Fruit fly (Drosophila melanogaster) whole organism, embryonic: ENCODE results near the gene CG3841.

Experiments used
- Abd-B ChIP-seq: fragments of 200-800 bp; sonication (Bioruptor generic); optimal IDR thresholded peaks from 2 replicates; lab custom pipeline; 2018; ENCODE audit warnings: missing biosample characterization, mild to moderate bottlenecking, missing genetic modification characterization, moderate library complexity
- Bgb ChIP-seq: fragments of 200-800 bp; sonication (Bioruptor generic); IDR thresholded peaks from 2 replicates; pipeline ENCODE4 v1.3.6; 2022; ENCODE audit warnings: missing biosample characterization, missing genetic modification characterization; ENCODE audit not compliant: partially characterized antibody
- CG13287 ChIP-seq: fragments of 200-800 bp; sonication (Bioruptor generic); IDR thresholded peaks from 2 replicates; pipeline ENCODE4 v1.3.6; 2022; ENCODE audit warnings: missing biosample characterization, missing genetic modification characterization; ENCODE audit not compliant: partially characterized antibody
- CG18599 ChIP-seq: fragments of 200-800 bp; sonication (Bioruptor generic); optimal IDR thresholded peaks from 3 replicates; lab custom pipeline; 2017; ENCODE audit warnings: missing biosample characterization, missing genetic modification characterization, mild to moderate bottlenecking, moderate library complexity, missing genetic modification reagents
- CG8290 ChIP-seq, 3 experiments: fragments of 200-800 bp; sonication (Bioruptor generic); optimal IDR thresholded peaks; 2 replicates each; lab custom pipeline; 2016 to 2019; ENCODE audit warnings: missing biosample characterization in 3 of 3, missing genetic modification characterization in 3 of 3, mild to moderate bottlenecking in 2 of 3, moderate library complexity in 1 of 3
- CG8478 ChIP-seq: fragments of >200 bp; optimal IDR thresholded peaks from 2 replicates; lab custom pipeline; 2018
- Dip2 ChIP-seq: fragments of 200-800 bp; sonication (Bioruptor generic); IDR thresholded peaks from 2 replicates; pipeline ENCODE4 v1.3.6; 2022; ENCODE audit warnings: missing biosample characterization, missing genetic modification characterization
- Gug ChIP-seq: fragments of 200-800 bp; sonication (Bioruptor generic); IDR thresholded peaks from 4 replicates; pipeline ENCODE4 v1.3.6; 2022; ENCODE audit warnings: missing biosample characterization, missing genetic modification characterization
- aop ChIP-seq: fragments of 200-800 bp; sonication (Bioruptor generic); IDR thresholded peaks from 2 replicates; pipeline ENCODE4 v1.3.6; 2022; ENCODE audit warnings: missing biosample characterization, missing genetic modification characterization
- gcm ChIP-seq: fragments of 200-800 bp; sonication (Bioruptor generic); optimal IDR thresholded peaks from 2 replicates; lab custom pipeline; 2019; ENCODE audit warnings: missing biosample characterization, mild to moderate bottlenecking, missing genetic modification characterization, moderate library complexity
- peb ChIP-seq: fragments of 200-800 bp; sonication (Bioruptor generic); IDR thresholded peaks from 2 replicates; pipeline ENCODE4 v1.3.6; 2022; ENCODE audit warnings: missing biosample characterization, missing genetic modification characterization
- pnt ChIP-seq: fragments of 200-800 bp; sonication (Bioruptor generic); optimal IDR thresholded peaks from 3 replicates; lab custom pipeline; 2016; ENCODE audit warnings: missing biosample characterization, missing genetic modification characterization
- tgo ChIP-seq: fragments of 200-800 bp; sonication (Bioruptor generic); IDR thresholded peaks from 3 replicates; pipeline ENCODE4 v1.3.6; 2022; ENCODE audit warnings: missing biosample characterization, missing genetic modification characterization

DNA sequence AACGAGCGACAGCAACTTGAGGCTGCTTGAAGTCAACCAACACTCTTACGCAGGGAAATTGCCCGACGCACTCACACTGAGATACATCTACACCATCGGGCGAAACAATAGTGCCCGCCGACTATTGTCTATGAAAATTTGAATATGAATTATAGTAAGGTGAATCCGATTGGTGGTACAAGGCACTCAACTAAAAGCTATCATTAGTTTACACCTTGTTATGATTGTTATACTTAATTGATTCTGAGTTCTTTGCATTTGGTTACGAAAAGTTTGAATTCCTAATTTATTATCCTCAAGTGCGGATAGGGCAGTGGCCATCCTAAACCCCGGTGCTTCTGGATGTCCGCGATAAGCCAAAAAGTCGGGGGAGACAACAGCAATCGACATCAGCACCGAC, 26.6 kb upstream of the CG3841 start:
- TF ChIP-seq Bgb (GFP tag; lab: Robert Waterston, UW) (no peak), CG13287 (GFP tag; lab: Robert Waterston, UW) (no peak), CG18599 (GFP tag; lab: Kevin White, UChicago) (peak; percentile 60), peb (GFP tag; lab: Robert Waterston, UW) (no peak), gcm (GFP tag; lab: Kevin White, UChicago) (no peak), CG8478 (lab: Kevin White, UChicago) (no peak), Abd-B (GFP tag; lab: Kevin White, UChicago) (no peak), pnt (GFP tag; lab: Kevin White, UChicago) (no peak), Gug (GFP tag; lab: Robert Waterston, UW) (no peak), tgo (GFP tag; lab: Robert Waterston, UW) (no peak), aop (no peak), Dip2 (no peak), CG8290 (GFP tag; optimal IDR thresholded peaks at IDR 0.05; lab: Kevin White, UChicago) (no peak), CG8290 (tag; optimal IDR thresholded peaks at IDR 0.05; lab: Kevin White, UChicago) (peak in 1 of 2 experiments; percentile 41)
